Fruit fly (Drosophila melanogaster) whole organism, embryonic: ENCODE data around the gene Tasp1.
A peak's percentile ranks its signal among the peaks of the same experiment; 100 is the strongest.

Experiments used
- ATbp ChIP-seq: fragments of 200-800 bp; sonication (Bioruptor generic); optimal IDR thresholded peaks from 2 replicates; lab custom pipeline; 2017; ENCODE audit warnings: missing biosample characterization, mild to moderate bottlenecking, missing genetic modification characterization, missing genetic modification reagents
- CG11456 ChIP-seq: fragments of 200-800 bp; sonication (Bioruptor generic); IDR thresholded peaks from 3 replicates; pipeline ENCODE4 v1.3.6; 2022; ENCODE audit warnings: missing biosample characterization, missing genetic modification characterization
- CG11695 ChIP-seq: fragments of 200-800 bp; sonication (Bioruptor generic); IDR thresholded peaks from 3 replicates; pipeline ENCODE4 v1.3.6; 2022; ENCODE audit warnings: missing biosample characterization, missing genetic modification characterization
- CG12155 ChIP-seq: fragments of 200-800 bp; sonication (Bioruptor generic); optimal IDR thresholded peaks from 3 replicates; lab custom pipeline; 2016; ENCODE audit warnings: missing biosample characterization, missing genetic modification characterization
- CG15514 ChIP-seq: fragments of 200-800 bp; sonication (Bioruptor generic); optimal IDR thresholded peaks from 3 replicates; lab custom pipeline; 2017; ENCODE audit warnings: missing biosample characterization, missing genetic modification characterization, mild to moderate bottlenecking, moderate library complexity, missing genetic modification reagents
- CG17186 ChIP-seq: fragments of 200-800 bp; sonication (Bioruptor generic); optimal IDR thresholded peaks from 3 replicates; lab custom pipeline; 2017; ENCODE audit warnings: missing biosample characterization, missing genetic modification reagents, missing genetic modification characterization
- CG3065 ChIP-seq: fragments of 200-800 bp; sonication (Bioruptor generic); optimal IDR thresholded peaks from 2 replicates; lab custom pipeline; 2016; ENCODE audit warnings: missing biosample characterization, missing genetic modification characterization
- CG3281 ChIP-seq: fragments of 200-800 bp; sonication (Bioruptor generic); optimal IDR thresholded peaks from 3 replicates; lab custom pipeline; 2017; ENCODE audit warnings: missing biosample characterization, mild to moderate bottlenecking, missing genetic modification characterization
- CG4424 ChIP-seq: fragments of 200-800 bp; sonication (Bioruptor generic); optimal IDR thresholded peaks from 3 replicates; lab custom pipeline; 2016; ENCODE audit warnings: missing biosample characterization, missing genetic modification characterization
- CG5953 ChIP-seq: fragments of 200-800 bp; sonication (Bioruptor generic); IDR thresholded peaks from 2 replicates; pipeline ENCODE4 v1.3.6; 2022; ENCODE audit warnings: missing biosample characterization, missing genetic modification characterization
- CG7786 ChIP-seq: fragments of 200-800 bp; sonication (Bioruptor generic); optimal IDR thresholded peaks from 2 replicates; lab custom pipeline; 2016; ENCODE audit warnings: missing biosample characterization, missing genetic modification characterization
- CG8388 ChIP-seq: fragments of 200-800 bp; sonication (Bioruptor generic); optimal IDR thresholded peaks from 2 replicates; lab custom pipeline; 2019; ENCODE audit warnings: missing biosample characterization, mild to moderate bottlenecking, missing genetic modification characterization, moderate library complexity
- D19A ChIP-seq: fragments of 200-800 bp; optimal IDR thresholded peaks from 3 replicates; lab custom pipeline; 2019; ENCODE audit warnings: missing biosample characterization, mild to moderate bottlenecking, missing genetic modification characterization, moderate library complexity
- Dfd ChIP-seq, 2 experiments: fragments of >200 bp; optimal IDR thresholded peaks; 2 replicates each; lab custom pipeline; 2017; ENCODE audit warnings: missing biosample characterization in 2 of 2, missing genetic modification characterization in 2 of 2
- Hmx ChIP-seq: fragments of 200-800 bp; sonication (Bioruptor generic); optimal IDR thresholded peaks from 2 replicates; lab custom pipeline; 2016; ENCODE audit warnings: missing biosample characterization, missing genetic modification characterization
- Kr ChIP-seq: fragments of 200-800 bp; sonication (Bioruptor generic); optimal IDR thresholded peaks from 2 replicates; lab custom pipeline; 2017; ENCODE audit warnings: missing biosample characterization, mild to moderate bottlenecking, missing genetic modification characterization
- MTF-1 ChIP-seq: fragments of 200-800 bp; sonication (Bioruptor generic); optimal IDR thresholded peaks from 2 replicates; lab custom pipeline; 2018; ENCODE audit warnings: missing biosample characterization, mild to moderate bottlenecking, missing genetic modification characterization, borderline replicate concordance
- Mad ChIP-seq: fragments of 200-800 bp; sonication (Bioruptor generic); optimal IDR thresholded peaks from 2 replicates; lab custom pipeline; 2016; ENCODE audit warnings: missing biosample characterization, missing genetic modification characterization
- Mrtf ChIP-seq: fragments of 200-800 bp; sonication (Bioruptor generic); IDR thresholded peaks from 3 replicates; pipeline ENCODE4 v1.3.6; 2022; ENCODE audit warnings: missing biosample characterization, missing genetic modification characterization
- NC2α ChIP-seq: fragments of 200-800 bp; sonication (Bioruptor generic); optimal IDR thresholded peaks from 2 replicates; lab custom pipeline; 2016; ENCODE audit warnings: missing biosample characterization, missing genetic modification characterization
- NFAT ChIP-seq: fragments of 200-800 bp; sonication (Bioruptor generic); IDR thresholded peaks from 2 replicates; pipeline ENCODE4 v1.3.6; 2022; ENCODE audit warnings: missing biosample characterization, missing genetic modification characterization
- Nf-YB ChIP-seq: fragments of 200-800 bp; sonication (Bioruptor generic); optimal IDR thresholded peaks from 3 replicates; lab custom pipeline; 2019; ENCODE audit warnings: missing biosample characterization, mild to moderate bottlenecking, missing genetic modification characterization, moderate library complexity
- Oaz ChIP-seq: fragments of 200-800 bp; sonication (Bioruptor generic); IDR thresholded peaks from 2 replicates; pipeline ENCODE4 v1.3.6; 2022; ENCODE audit warnings: missing biosample characterization, missing genetic modification characterization
- Taf1 ChIP-seq: fragments of 200-800 bp; sonication (Bioruptor generic); IDR thresholded peaks from 2 replicates; pipeline ENCODE4 v1.3.6; 2022; ENCODE audit warnings: missing biosample characterization, missing genetic modification characterization
- Xrp1 ChIP-seq: fragments of 200-800 bp; sonication (Bioruptor generic); IDR thresholded peaks from 2 replicates; pipeline ENCODE4 v1.3.6; 2022; ENCODE audit warnings: missing biosample characterization, missing genetic modification characterization
- abd-A ChIP-seq: fragments of 200-800 bp; sonication (Bioruptor generic); optimal IDR thresholded peaks from 3 replicates; lab custom pipeline; 2019; ENCODE audit warnings: missing biosample characterization, mild to moderate bottlenecking, missing genetic modification characterization, moderate library complexity
- ac ChIP-seq: fragments of 200-800 bp; sonication (Bioruptor generic); optimal IDR thresholded peaks from 3 replicates; lab custom pipeline; 2017; ENCODE audit warnings: missing biosample characterization, mild to moderate bottlenecking, missing genetic modification characterization
- aop ChIP-seq: fragments of 200-800 bp; sonication (Bioruptor generic); IDR thresholded peaks from 2 replicates; pipeline ENCODE4 v1.3.6; 2022; ENCODE audit warnings: missing biosample characterization, missing genetic modification characterization
- ato ChIP-seq: fragments of 200-800 bp; sonication (Bioruptor generic); IDR thresholded peaks from 2 replicates; pipeline ENCODE4 v1.3.6; 2022; ENCODE audit warnings: missing biosample characterization, missing genetic modification characterization; ENCODE audit not compliant: partially characterized antibody
- bbx ChIP-seq: fragments of 200-800 bp; sonication (Bioruptor generic); IDR thresholded peaks from 2 replicates; pipeline ENCODE4 v1.3.6; 2022; ENCODE audit warnings: missing biosample characterization, missing genetic modification characterization; ENCODE audit not compliant: partially characterized antibody
- cas ChIP-seq: fragments of 200-800 bp; sonication (Bioruptor generic); IDR thresholded peaks from 2 replicates; pipeline ENCODE4 v1.3.6; 2022; ENCODE audit warnings: missing biosample characterization, missing genetic modification characterization
- fd96Cb ChIP-seq: fragments of 200-800 bp; sonication (Bioruptor generic); optimal IDR thresholded peaks from 2 replicates; lab custom pipeline; 2018; ENCODE audit warnings: missing biosample characterization, mild to moderate bottlenecking, missing genetic modification characterization, moderate library complexity
- gcm ChIP-seq: fragments of 200-800 bp; sonication (Bioruptor generic); optimal IDR thresholded peaks from 2 replicates; lab custom pipeline; 2019; ENCODE audit warnings: missing biosample characterization, mild to moderate bottlenecking, missing genetic modification characterization, moderate library complexity
- hkb ChIP-seq, 2 experiments: fragments of 200-800 bp in 1 of 2; fragments of >200 bp in 1 of 2; sonication (Bioruptor generic) in 1 of 2; IDR thresholded peaks in 1 of 2; optimal IDR thresholded peaks in 1 of 2; 2 replicates each; pipeline versions ENCODE4 v1.3.6 to Lab custom; 2017 to 2022; ENCODE audit warnings: missing biosample characterization in 1 of 2, missing genetic modification characterization in 1 of 2
- hth ChIP-seq: fragments of >200 bp; optimal IDR thresholded peaks from 2 replicates; lab custom pipeline; 2017; ENCODE audit warnings: inconsistent platforms
- kay ChIP-seq: fragments of 200-800 bp; sonication (Bioruptor generic); optimal IDR thresholded peaks from 2 replicates; lab custom pipeline; 2016; ENCODE audit warnings: missing biosample characterization, missing genetic modification characterization
- kni ChIP-seq: fragments of 200-800 bp; sonication (Bioruptor generic); optimal IDR thresholded peaks from 3 replicates; lab custom pipeline; 2017; ENCODE audit warnings: mild to moderate bottlenecking, missing biosample characterization, missing genetic modification reagents, missing genetic modification characterization
- lola ChIP-seq, 3 experiments: fragments of >200 bp in 2 of 3; fragments of 200-800 bp in 1 of 3; sonication (Bioruptor generic) in 1 of 3; optimal IDR thresholded peaks; 2 replicates each; lab custom pipeline; 2017 to 2019; ENCODE audit warnings: missing biosample characterization in 3 of 3, missing genetic modification characterization in 3 of 3, mild to moderate bottlenecking in 1 of 3, moderate library complexity in 1 of 3
- p53 ChIP-seq: fragments of 200-800 bp; sonication (Bioruptor generic); optimal IDR thresholded peaks from 2 replicates; lab custom pipeline; 2016; ENCODE audit warnings: missing biosample characterization, missing genetic modification characterization
- pfk ChIP-seq: fragments of 200-800 bp; sonication (Bioruptor generic); optimal IDR thresholded peaks from 2 replicates; lab custom pipeline; 2018; ENCODE audit warnings: missing biosample characterization, mild to moderate bottlenecking, missing genetic modification characterization, moderate library complexity
- pum ChIP-seq: fragments of 200-800 bp; sonication (Bioruptor generic); optimal IDR thresholded peaks from 2 replicates; lab custom pipeline; 2016; ENCODE audit warnings: missing biosample characterization, missing genetic modification characterization
- rib ChIP-seq: fragments of 200-800 bp; sonication (Bioruptor generic); IDR thresholded peaks from 2 replicates; pipeline ENCODE4 v1.3.6; 2022; ENCODE audit warnings: missing biosample characterization, missing genetic modification characterization
- ro ChIP-seq: fragments of 200-800 bp; sonication (Bioruptor generic); IDR thresholded peaks from 2 replicates; pipeline ENCODE4 v1.3.6; 2022; ENCODE audit warnings: missing biosample characterization, missing genetic modification characterization
- schlank ChIP-seq: fragments of 200-800 bp; sonication (Bioruptor generic); optimal IDR thresholded peaks from 2 replicates; lab custom pipeline; 2018; ENCODE audit warnings: missing biosample characterization, mild to moderate bottlenecking, missing genetic modification characterization
- tap ChIP-seq: fragments of 200-800 bp; optimal IDR thresholded peaks from 3 replicates; lab custom pipeline; 2019; ENCODE audit warnings: missing biosample characterization, mild to moderate bottlenecking, missing genetic modification characterization, moderate library complexity
- trem ChIP-seq: fragments of 200-800 bp; optimal IDR thresholded peaks from 3 replicates; lab custom pipeline; 2019; ENCODE audit warnings: missing biosample characterization, mild to moderate bottlenecking, missing genetic modification characterization, moderate library complexity
- twi ChIP-seq: fragments of 200-800 bp; optimal IDR thresholded peaks from 2 replicates; lab custom pipeline; 2019; ENCODE audit warnings: missing biosample characterization, mild to moderate bottlenecking, missing genetic modification characterization, moderate library complexity
- tx ChIP-seq: fragments of 200-800 bp; sonication (Bioruptor generic); optimal IDR thresholded peaks from 2 replicates; lab custom pipeline; 2016; ENCODE audit warnings: missing biosample characterization, missing genetic modification characterization
- unpg ChIP-seq: fragments of 200-800 bp; sonication (Bioruptor generic); optimal IDR thresholded peaks from 3 replicates; lab custom pipeline; 2018; ENCODE audit warnings: missing biosample characterization, mild to moderate bottlenecking, missing genetic modification characterization, moderate library complexity
- usp ChIP-seq: fragments of >200 bp; optimal IDR thresholded peaks from 2 replicates; lab custom pipeline; 2017; ENCODE audit warnings: missing biosample characterization, missing genetic modification characterization
- zen ChIP-seq: fragments of 200-800 bp; sonication (Bioruptor generic); optimal IDR thresholded peaks from 3 replicates; lab custom pipeline; 2018; ENCODE audit warnings: missing biosample characterization, mild to moderate bottlenecking, missing genetic modification characterization, moderate library complexity

Gene Tasp1

dm6 chr3L:16051719-16052122 is 35.6 kb downstream of the Tasp1 start, which contains the start of gene Mbs (continued):
- TF ChIP-seq ATbp (GFP tag; lab: Kevin White, UChicago), result no peak
- TF ChIP-seq CG11695 (GFP tag; lab: Robert Waterston, UW), result no peak
- TF ChIP-seq CG7786 (GFP tag; lab: Kevin White, UChicago), result no peak
- TF ChIP-seq Mad, result no peak
- TF ChIP-seq D19A (tag; lab: Kevin White, UChicago), result peak; percentile 6
- TF ChIP-seq pfk, result peak; percentile 32
- no peak for TF ChIP-seq aop (GFP tag; lab: Robert Waterston, UW)
- no peak for TF ChIP-seq Kr (GFP tag; lab: Kevin White, UChicago)
- no peak for TF ChIP-seq CG8388 (GFP tag; lab: Kevin White, UChicago)
- no peak for TF ChIP-seq CG12155 (GFP tag; lab: Kevin White, UChicago)
- TF ChIP-seq cas, result no peak
- no peak for TF ChIP-seq zen (tag; lab: Kevin White, UChicago)
- no peak for TF ChIP-seq Xrp1 (GFP tag; lab: Robert Waterston, UW)
- no peak for TF ChIP-seq fd96Cb
- TF ChIP-seq CG11456 (GFP tag; lab: Robert Waterston, UW), result peak; percentile 52; the same call in 1 of the 3 replicates
- TF ChIP-seq CG17186 (GFP tag; lab: Kevin White, UChicago), result peak; percentile 46
- TF ChIP-seq rib (GFP tag; lab: Robert Waterston, UW), result no peak
- no peak for TF ChIP-seq Hmx (GFP tag; lab: Kevin White, UChicago)
- TF ChIP-seq kay, result no peak
- TF ChIP-seq lola (GFP tag; optimal IDR thresholded peaks at IDR 0.05; lab: Kevin White, UChicago), result no peak
- TF ChIP-seq bbx, result peak; percentile 71
- no peak for TF ChIP-seq ac (GFP tag; lab: Kevin White, UChicago)
- TF ChIP-seq Nf-YB (GFP tag; lab: Kevin White, UChicago), result peak; percentile 22
- TF ChIP-seq MTF-1 (GFP tag; lab: Kevin White, UChicago), result no peak
- TF ChIP-seq Mrtf, result no peak
- TF ChIP-seq twi (tag; lab: Kevin White, UChicago), result no peak
- TF ChIP-seq tap (tag; lab: Kevin White, UChicago), result peak; percentile 24
- TF ChIP-seq hkb (optimal IDR thresholded peaks at IDR 0.05; lab: Kevin White, UChicago), result no peak
- TF ChIP-seq hkb (GFP tag; IDR thresholded peaks at IDR 0.05; lab: Robert Waterston, UW), result peak; percentile 31; the same call in 1 of the 2 replicates
- TF ChIP-seq gcm, result no peak
- TF ChIP-seq schlank, result no peak
- no peak for TF ChIP-seq tx (GFP tag; lab: Kevin White, UChicago)
- TF ChIP-seq Taf1 (GFP tag; lab: Robert Waterston, UW), result no peak
- TF ChIP-seq kni (GFP tag; lab: Kevin White, UChicago), result no peak
- TF ChIP-seq NFAT (GFP tag; lab: Robert Waterston, UW), result peak; percentile 10; the same call in 1 of the 2 replicates
- peak; percentile 66 for TF ChIP-seq CG15514 (GFP tag; lab: Kevin White, UChicago)
- TF ChIP-seq CG3065 (GFP tag; lab: Kevin White, UChicago), result no peak
- TF ChIP-seq ro (GFP tag; lab: Robert Waterston, UW), result no peak
- TF ChIP-seq NC2α (GFP tag; lab: Kevin White, UChicago), result no peak
- TF ChIP-seq hth (lab: Kevin White, UChicago), result no peak
- TF ChIP-seq pum (GFP tag; lab: Kevin White, UChicago), result no peak
- peak; percentile 2 for TF ChIP-seq unpg (GFP tag; lab: Kevin White, UChicago)
- TF ChIP-seq usp (GFP tag; lab: Kevin White, UChicago), result no peak
- no peak for TF ChIP-seq CG3281
- TF ChIP-seq CG5953, result no peak
- peak; percentile 61 for TF ChIP-seq abd-A
- TF ChIP-seq trem, result peak; percentile 37
- no peak for TF ChIP-seq p53 (GFP tag; lab: Kevin White, UChicago)
- TF ChIP-seq ato (GFP tag; lab: Robert Waterston, UW), result 0 out of 2 replicates have a peak, but pooled peaks have one; percentile 23
- no peak for TF ChIP-seq Oaz (GFP tag; lab: Robert Waterston, UW)
- no peak for TF ChIP-seq Dfd (GFP tag; optimal IDR thresholded peaks at IDR 0.05; lab: Kevin White, UChicago)
- no peak for TF ChIP-seq CG4424
